Worm (Caenorhabditis elegans) whole organism, L3 larva: ENCODE results near the gene srh-36.
A peak's percentile ranks its signal among the peaks of the same experiment; 100 is the strongest.

Source experiments
- R02D3.7 ChIP-seq: fragments of 150-350 bp; optimal IDR thresholded peaks from 2 replicates; lab custom pipeline; 2014; ENCODE audit warnings: missing biosample characterization, missing genetic modification characterization
- aly-2 ChIP-seq: fragments of 150-350 bp; optimal IDR thresholded peaks from 2 replicates; lab custom pipeline; 2014; ENCODE audit warnings: missing biosample characterization, missing genetic modification characterization
- ceh-16 ChIP-seq: sonication (generic microtip); optimal IDR thresholded peaks from 2 replicates; lab custom pipeline; 2017; ENCODE audit warnings: missing biosample characterization, missing genetic modification characterization
- ceh-28 ChIP-seq: fragments of 150-350 bp; optimal IDR thresholded peaks from 2 replicates; lab custom pipeline; 2014; ENCODE audit warnings: missing biosample characterization, missing genetic modification reagents, missing genetic modification characterization
- ceh-82 ChIP-seq: fragments of 150-350 bp; optimal IDR thresholded peaks from 2 replicates; lab custom pipeline; 2014; ENCODE audit warnings: missing biosample characterization, missing genetic modification characterization
- ceh-9 ChIP-seq: sonication (generic microtip); optimal IDR thresholded peaks from 2 replicates; lab custom pipeline; 2018; ENCODE audit warnings: missing biosample characterization, missing genetic modification characterization
- daf-12 ChIP-seq: fragments of 150-350 bp; optimal IDR thresholded peaks from 2 replicates; lab custom pipeline; 2014; ENCODE audit warnings: missing biosample characterization, missing genetic modification reagents, missing genetic modification characterization
- egl-27 ChIP-seq: sonication (generic microtip); optimal IDR thresholded peaks from 4 replicates; lab custom pipeline; 2017; ENCODE audit warnings: missing biosample characterization, missing genetic modification reagents, missing genetic modification characterization
- egl-5 ChIP-seq: fragments of 150-350 bp; optimal IDR thresholded peaks from 2 replicates; lab custom pipeline; 2017; ENCODE audit warnings: missing biosample characterization, missing genetic modification reagents, missing genetic modification characterization, inconsistent platforms
- elt-1 ChIP-seq: fragments of 150-350 bp; optimal IDR thresholded peaks from 2 replicates; lab custom pipeline; 2014; ENCODE audit warnings: missing biosample characterization, missing genetic modification characterization
- elt-2 ChIP-seq: sonication (generic microtip); optimal IDR thresholded peaks from 2 replicates; lab custom pipeline; 2016; ENCODE audit warnings: missing genetic modification reagents, mild to moderate bottlenecking, missing genetic modification characterization, missing compliant biosample characterization
- elt-3 ChIP-seq, 3 experiments: fragments of 150-350 bp in 1 of 3; sonication (generic microtip) in 2 of 3; optimal IDR thresholded peaks; 2 replicates in 2 of 3; 4 replicates in 1 of 3; lab custom pipeline; 2014 to 2017; ENCODE audit warnings: missing biosample characterization in 3 of 3, missing genetic modification characterization in 3 of 3
- eor-1 ChIP-seq, 2 experiments: fragments of 150-350 bp; optimal IDR thresholded peaks; 2 replicates each; lab custom pipeline; 2014 to 2018; ENCODE audit warnings: missing biosample characterization in 2 of 2, missing genetic modification characterization in 2 of 2
- fkh-2 ChIP-seq: fragments of 150-350 bp; optimal IDR thresholded peaks from 2 replicates; lab custom pipeline; 2014; ENCODE audit warnings: missing biosample characterization, missing genetic modification reagents, missing genetic modification characterization
- fos-1 ChIP-seq: fragments of 150-350 bp; optimal IDR thresholded peaks from 2 replicates; lab custom pipeline; 2014; ENCODE audit warnings: missing biosample characterization, missing genetic modification characterization
- hmg-11 ChIP-seq: sonication (generic microtip); optimal IDR thresholded peaks from 2 replicates; lab custom pipeline; 2016; ENCODE audit warnings: missing genetic modification characterization, missing compliant biosample characterization
- jun-1 ChIP-seq: fragments of 150-350 bp; optimal IDR thresholded peaks from 2 replicates; lab custom pipeline; 2014; ENCODE audit warnings: missing biosample characterization, missing genetic modification reagents, missing genetic modification characterization
- lin-39 ChIP-seq: fragments of 150-350 bp; optimal IDR thresholded peaks from 2 replicates; lab custom pipeline; 2018; ENCODE audit warnings: missing biosample characterization, missing genetic modification reagents, missing genetic modification characterization
- mdl-1 ChIP-seq: fragments of 150-350 bp; optimal IDR thresholded peaks from 2 replicates; lab custom pipeline; 2014; ENCODE audit warnings: missing biosample characterization, missing genetic modification characterization
- mml-1 ChIP-seq: fragments of 150-350 bp; sonication (generic microtip); optimal IDR thresholded peaks from 3 replicates; lab custom pipeline; 2014; ENCODE audit warnings: missing biosample characterization, missing genetic modification characterization
- nfya-1 ChIP-seq: sonication (generic microtip); optimal IDR thresholded peaks from 2 replicates; lab custom pipeline; 2017; ENCODE audit warnings: missing genetic modification characterization, mild to moderate bottlenecking, missing compliant biosample characterization, antibody characterized with exemption, moderate library complexity; ENCODE audit not compliant: insufficient read depth
- nhr-11 ChIP-seq: fragments of 150-350 bp; optimal IDR thresholded peaks from 2 replicates; lab custom pipeline; 2014; ENCODE audit warnings: missing biosample characterization, missing genetic modification characterization
- nhr-12 ChIP-seq: fragments of 150-350 bp; optimal IDR thresholded peaks from 2 replicates; lab custom pipeline; 2014; ENCODE audit warnings: missing biosample characterization, missing genetic modification characterization
- nhr-23 ChIP-seq: fragments of 150-350 bp; optimal IDR thresholded peaks from 2 replicates; lab custom pipeline; 2014; ENCODE audit warnings: missing biosample characterization, missing genetic modification reagents, missing genetic modification characterization
- nhr-237 ChIP-seq: fragments of 150-350 bp; optimal IDR thresholded peaks from 2 replicates; lab custom pipeline; 2014; ENCODE audit warnings: missing biosample characterization, missing genetic modification characterization
- nhr-43 ChIP-seq: sonication (generic microtip); optimal IDR thresholded peaks from 2 replicates; lab custom pipeline; 2016; ENCODE audit warnings: mild to moderate bottlenecking, missing genetic modification characterization, missing compliant biosample characterization; ENCODE audit not compliant: poor library complexity, severe bottlenecking
- nhr-67 ChIP-seq: fragments of 150-350 bp; optimal IDR thresholded peaks from 2 replicates; lab custom pipeline; 2014; ENCODE audit warnings: missing biosample characterization, missing genetic modification characterization
- nhr-76 ChIP-seq: fragments of 150-350 bp; sonication (generic microtip); optimal IDR thresholded peaks from 5 replicates; lab custom pipeline; 2014; ENCODE audit warnings: missing biosample characterization, missing genetic modification characterization
- nhr-77 ChIP-seq: fragments of 150-350 bp; optimal IDR thresholded peaks from 2 replicates; lab custom pipeline; 2014; ENCODE audit warnings: missing biosample characterization, missing genetic modification characterization
- pha-4 ChIP-seq: fragments of 150-350 bp; optimal IDR thresholded peaks from 2 replicates; lab custom pipeline; 2014; ENCODE audit warnings: missing biosample characterization, missing genetic modification reagents, missing genetic modification characterization
- sea-2 ChIP-seq: fragments of 150-350 bp; sonication (generic microtip); optimal IDR thresholded peaks from 4 replicates; lab custom pipeline; 2014; ENCODE audit warnings: missing biosample characterization, missing genetic modification reagents, missing genetic modification characterization
- skn-1 ChIP-seq: fragments of 150-350 bp; optimal IDR thresholded peaks from 2 replicates; lab custom pipeline; 2014; ENCODE audit warnings: missing biosample characterization, missing genetic modification characterization
- snpc-4 ChIP-seq: fragments of 150-350 bp; optimal IDR thresholded peaks from 2 replicates; lab custom pipeline; 2014; ENCODE audit warnings: missing biosample characterization, missing genetic modification characterization
- unc-39 ChIP-seq: sonication (generic microtip); optimal IDR thresholded peaks from 4 replicates; lab custom pipeline; 2017; ENCODE audit warnings: missing biosample characterization, missing genetic modification characterization
- unc-62 ChIP-seq: fragments of 150-350 bp; sonication (generic microtip); optimal IDR thresholded peaks from 4 replicates; lab custom pipeline; 2014; ENCODE audit warnings: missing biosample characterization, missing genetic modification reagents, missing genetic modification characterization
- zag-1 ChIP-seq: fragments of 150-350 bp; optimal IDR thresholded peaks from 2 replicates; lab custom pipeline; 2014; ENCODE audit warnings: missing biosample characterization, missing genetic modification characterization
- ztf-4 ChIP-seq: fragments of 150-350 bp; optimal IDR thresholded peaks from 2 replicates; lab custom pipeline; 2014; ENCODE audit warnings: missing biosample characterization, missing genetic modification characterization

srh-36 gene

ce11 chrV:2801955-2802354 lies 19.5 kb downstream of the srh-36 start:
- TF ChIP-seq mml-1 (tag; lab: Kevin White, UChicago): no peak
- TF ChIP-seq ceh-82 (tag; lab: Kevin White, UChicago): no peak
- TF ChIP-seq nhr-43: no peak
- no peak for TF ChIP-seq hmg-11 (tag; lab: Kevin White, UChicago)
- peak; percentile 78 for TF ChIP-seq egl-5 (tag; lab: Kevin White, UChicago)
- TF ChIP-seq skn-1 (tag; lab: Kevin White, UChicago): no peak
- TF ChIP-seq nhr-237 (tag; lab: Kevin White, UChicago): no peak
- no peak for TF ChIP-seq nhr-23 (tag; lab: Kevin White, UChicago)
- TF ChIP-seq sea-2 (GFP tag; lab: Kevin White, UChicago): no peak
- TF ChIP-seq elt-3 (tag; optimal IDR thresholded peaks at IDR 0.05; lab: Kevin White, UChicago): no peak
- no peak for TF ChIP-seq jun-1 (tag; lab: Kevin White, UChicago)
- peak; percentile 6 for TF ChIP-seq pha-4 (tag; lab: Kevin White, UChicago)
- TF ChIP-seq nfya-1 (tag; lab: Kevin White, UChicago): no peak
- no peak for TF ChIP-seq zag-1 (tag; lab: Kevin White, UChicago)
- no peak for TF ChIP-seq fkh-2 (tag; lab: Kevin White, UChicago)
- no peak for TF ChIP-seq egl-27
- TF ChIP-seq snpc-4 (tag; lab: Kevin White, UChicago): no peak

ce11 chrV:2800676-2801075 lies 20.8 kb downstream of the srh-36 start:
- TF ChIP-seq pha-4 (tag; lab: Kevin White, UChicago): no peak
- no peak for TF ChIP-seq sea-2 (GFP tag; lab: Kevin White, UChicago)
- no peak for TF ChIP-seq elt-2

ce11 chrV:2799172-2799869 lies 22.1 kb downstream of the srh-36 start:
- no peak for TF ChIP-seq nhr-23 (tag; lab: Kevin White, UChicago)

DNA sequence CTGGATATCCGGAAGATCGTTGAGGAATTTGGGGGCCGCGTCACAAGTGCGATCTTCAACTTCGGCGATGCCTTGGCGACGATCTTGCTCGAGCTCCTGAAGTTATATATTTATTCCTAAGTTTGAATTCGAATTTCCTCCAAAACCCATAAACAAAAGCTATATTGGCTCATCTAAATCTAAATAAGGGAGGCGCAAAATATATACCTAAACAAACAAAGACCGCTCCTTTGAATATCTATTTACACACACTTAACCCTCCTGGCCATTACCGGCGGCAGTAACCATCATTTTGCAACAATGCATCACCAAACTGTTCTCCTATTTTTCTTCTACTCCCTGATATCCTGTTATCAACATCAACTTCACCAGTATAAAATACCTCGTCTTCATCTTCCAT lies 25.5 kb downstream of the srh-36 start, which contains the start of gene F54E2.2:
Gene F54E2.2, plus strand, starts transcription at position 301 of the 400 bp plus-strand sequence.
- TF ChIP-seq egl-5 (tag; lab: Kevin White, UChicago) (no peak), eor-1 (tag; optimal IDR thresholded peaks at IDR 0.05; lab: Kevin White, UChicago) (no peak), elt-2 (no peak), nhr-12 (tag; lab: Kevin White, UChicago) (no peak), fos-1 (no peak), nhr-11 (no peak), nhr-43 (no peak), ceh-16 (tag; lab: Kevin White, UChicago) (no peak)

- TF ChIP-seq ztf-4 (tag; lab: Kevin White, UChicago): no peak
- TF ChIP-seq nhr-67 (tag; lab: Kevin White, UChicago): no peak
- no peak for TF ChIP-seq nhr-76
- TF ChIP-seq unc-62: no peak
- no peak for TF ChIP-seq ceh-28 (tag; lab: Kevin White, UChicago)
- TF ChIP-seq eor-1 (tag; optimal IDR thresholded peaks at IDR 0.05; lab: Kevin White, UChicago): no peak
- TF ChIP-seq aly-2 (tag; lab: Kevin White, UChicago): no peak
- TF ChIP-seq egl-5 (tag; lab: Kevin White, UChicago): no peak
- no peak for TF ChIP-seq sea-2 (GFP tag; lab: Kevin White, UChicago)
- TF ChIP-seq fkh-2 (tag; lab: Kevin White, UChicago): no peak
Observed at ce11 chrV:2792958-2793357, 28.5 kb downstream of the srh-36 start.

- no peak for TF ChIP-seq lin-39 (tag; lab: Kevin White, UChicago)
- TF ChIP-seq ceh-9: no peak
- no peak for TF ChIP-seq sea-2 (GFP tag; lab: Kevin White, UChicago)
- TF ChIP-seq zag-1 (tag; lab: Kevin White, UChicago): no peak
- TF ChIP-seq jun-1 (tag; lab: Kevin White, UChicago): no peak
- TF ChIP-seq R02D3.7: no peak
- TF ChIP-seq eor-1 (tag; optimal IDR thresholded peaks at IDR 0.05; lab: Kevin White, UChicago): no peak
- no peak for TF ChIP-seq unc-39 (tag; lab: Kevin White, UChicago)
- no peak for TF ChIP-seq elt-1 (tag; lab: Kevin White, UChicago)
- no peak for TF ChIP-seq daf-12
- no peak for TF ChIP-seq fos-1
- no peak for TF ChIP-seq nhr-77 (tag; lab: Kevin White, UChicago)
- no peak for TF ChIP-seq mdl-1
- no peak for TF ChIP-seq mml-1 (tag; lab: Kevin White, UChicago)
- TF ChIP-seq, all 47 proteins: peak for 0
Observed at ce11 chrV:2780786-2781185, 40.7 kb downstream of the srh-36 start, which contains the start of gene R05D8.11. Gene R05D8.11, minus strand, starts transcription at chrV:2780886.
